Worm (Caenorhabditis elegans) whole organism, L1 larva: ENCODE results near the gene C14A6.12.

Experiments
- ceh-82 ChIP-seq, 3 experiments: fragments of 150-350 bp in 1 of 3; sonication (generic microtip) in 2 of 3; optimal IDR thresholded peaks; 2 replicates each; lab custom pipeline; 2014 to 2017; ENCODE audit warnings: missing biosample characterization in 3 of 3, missing genetic modification characterization in 3 of 3
- lsy-2 ChIP-seq, 2 experiments: fragments of 150-350 bp; optimal IDR thresholded peaks; 2 replicates each; lab custom pipeline; 2014; ENCODE audit warnings: missing biosample characterization in 2 of 2, missing genetic modification characterization in 2 of 2
- mep-1 ChIP-seq: fragments of 150-350 bp; optimal IDR thresholded peaks from 2 replicates; lab custom pipeline; 2014; ENCODE audit warnings: missing biosample characterization, missing genetic modification characterization
- unc-130 ChIP-seq: fragments of 150-350 bp; optimal IDR thresholded peaks from 2 replicates; lab custom pipeline; 2017; ENCODE audit warnings: missing biosample characterization, missing genetic modification characterization, inconsistent platforms
- unc-62 ChIP-seq: fragments of 150-350 bp; optimal IDR thresholded peaks from 2 replicates; lab custom pipeline; 2014; ENCODE audit warnings: missing biosample characterization, missing genetic modification reagents, missing genetic modification characterization

- no peak for TF ChIP-seq unc-130 (tag; lab: Kevin White, UChicago)
- no peak for TF ChIP-seq mep-1 (tag; lab: Kevin White, UChicago)
- TF ChIP-seq ceh-82 (tag; optimal IDR thresholded peaks at IDR 0.05; lab: Kevin White, UChicago): no peak
- TF ChIP-seq lsy-2 (tag; optimal IDR thresholded peaks at IDR 0.05; lab: Kevin White, UChicago): no peak
- TF ChIP-seq unc-62: no peak
These were observed 46.6 kb upstream of the C14A6.12 start, which contains the start of gene F16H6.7 for ce11 chrV:18209071-18209470.
